Fruit fly (Drosophila melanogaster): ENCODE data around the gene CG46459.

DNA sequence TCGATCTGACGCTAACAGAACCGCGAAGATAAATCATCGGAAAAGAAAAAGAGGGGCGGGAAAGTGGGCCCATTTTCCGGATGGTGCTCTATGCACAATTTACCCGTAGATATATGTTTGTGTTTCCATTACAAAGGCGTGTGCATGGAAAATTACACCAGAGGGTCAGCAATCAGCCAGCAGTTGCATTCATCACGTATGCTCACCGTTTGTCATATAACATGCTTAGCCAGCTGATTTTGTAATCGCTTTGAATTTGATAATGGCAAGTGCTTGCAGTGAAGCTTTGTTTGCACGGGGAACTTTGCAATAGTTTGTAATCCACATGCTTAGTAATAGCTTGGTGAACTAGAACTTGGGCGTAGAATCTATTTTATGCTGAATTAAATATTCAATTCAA is 16.5 kb upstream of the CG46459 start:
- TF ChIP-seq salr (GFP tag; optimal IDR thresholded peaks at IDR 0.05) (no peak), CG15336 (GFP tag; IDR thresholded peaks at IDR 0.05) (no peak), Met (GFP tag; optimal IDR thresholded peaks at IDR 0.05) (no peak), Blimp-1 (GFP tag; optimal IDR thresholded peaks at IDR 0.05) (no peak), CG3919 (GFP tag; optimal IDR thresholded peaks at IDR 0.05) (no peak), Gug (GFP tag; IDR thresholded peaks at IDR 0.05) (no peak), CG6792 (GFP tag; optimal IDR thresholded peaks at IDR 0.05) (no peak), CG8119 (GFP tag; IDR thresholded peaks at IDR 0.05) (no peak), cyc (GFP tag; optimal IDR thresholded peaks at IDR 0.05) (no peak), Hr4 (GFP tag; optimal IDR thresholded peaks at IDR 0.05) (no peak), spab (GFP tag; optimal IDR thresholded peaks at IDR 0.05) (no peak)

Measured in whole organism, prepupa.